Fruit fly (Drosophila melanogaster): ENCODE results near the gene CG7016.
A peak's percentile ranks its signal among the peaks of the same experiment; 100 is the strongest.

CG7016 gene

dm6 chr3R:24845952-24846848 lies 16.5 kb upstream of the CG7016 start:
- TF ChIP-seq CG8632 (GFP tag; optimal IDR thresholded peaks at IDR 0.05) (no peak), OdsH (GFP tag; optimal IDR thresholded peaks at IDR 0.05) (no peak), CG9139 (GFP tag; optimal IDR thresholded peaks at IDR 0.05) (no peak), topi (GFP tag; optimal IDR thresholded peaks at IDR 0.05) (no peak), acj6 (GFP tag; optimal IDR thresholded peaks at IDR 0.05) (no peak), salr (GFP tag; optimal IDR thresholded peaks at IDR 0.05) (no peak), Gug (GFP tag; IDR thresholded peaks at IDR 0.05) (no peak), CG11294 (GFP tag; IDR thresholded peaks at IDR 0.05) (no peak), Ets21C (GFP tag; optimal IDR thresholded peaks at IDR 0.05) (no peak), CG11762 (GFP tag; optimal IDR thresholded peaks at IDR 0.05; ENCODE audit: insufficient read depth) (no peak), spab (GFP tag; optimal IDR thresholded peaks at IDR 0.05) (no peak)

DNA sequence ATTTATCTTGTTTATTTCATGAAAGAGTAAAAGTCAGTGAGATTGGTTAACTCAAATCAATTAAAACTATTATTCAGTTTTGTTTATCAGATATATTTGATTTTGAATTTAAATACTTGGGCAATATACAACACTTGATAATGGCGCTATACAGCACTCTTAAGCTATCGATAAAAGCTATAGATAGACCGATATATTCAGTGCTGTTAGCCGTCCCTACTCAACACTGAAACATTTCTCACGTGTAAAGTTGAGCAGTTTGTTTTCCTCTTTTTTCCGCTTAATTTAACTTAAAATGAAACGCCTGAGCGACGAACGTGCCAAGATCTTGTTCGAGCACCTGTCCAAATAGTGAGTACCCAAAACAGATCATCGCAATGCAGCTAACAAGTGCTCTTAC lies 12.3 kb upstream of the CG7016 start, which contains the start of gene CG7006:
TSS of gene CG7006 (plus strand) at position 208 of the 400 bp plus-strand sequence.
- peak; percentile 39 for TF ChIP-seq Ets21C (GFP tag; optimal IDR thresholded peaks at IDR 0.05)
- TF ChIP-seq Hr39 (GFP tag; optimal IDR thresholded peaks at IDR 0.05) = peak; percentile 63
- peak; percentile 67 for TF ChIP-seq CG10631 (GFP tag; optimal IDR thresholded peaks at IDR 0.05)
- peak; percentile 48 for TF ChIP-seq CG11902 (GFP tag; optimal IDR thresholded peaks at IDR 0.05)
- TF ChIP-seq lz (GFP tag; optimal IDR thresholded peaks at IDR 0.05) = peak; percentile 70
- TF ChIP-seq Sox14 (GFP tag; optimal IDR thresholded peaks at IDR 0.05) = peak; percentile 39
- no peak for TF ChIP-seq Ets96B (tag; optimal IDR thresholded peaks at IDR 0.05)
- no peak for TF ChIP-seq CG6276 (GFP tag; optimal IDR thresholded peaks at IDR 0.05)
- TF ChIP-seq salr (GFP tag; optimal IDR thresholded peaks at IDR 0.05) = no peak
- peak; percentile 66 for TF ChIP-seq topi (GFP tag; optimal IDR thresholded peaks at IDR 0.05)
- TF ChIP-seq esn (GFP tag; optimal IDR thresholded peaks at IDR 0.05) = peak; percentile 68
- TF ChIP-seq fkh (GFP tag; optimal IDR thresholded peaks at IDR 0.05) = no peak
- TF ChIP-seq CG31627 (GFP tag; optimal IDR thresholded peaks at IDR 0.05) = peak; percentile 79
- no peak for TF ChIP-seq CG6163 (GFP tag; IDR thresholded peaks at IDR 0.05)
- TF ChIP-seq Eip78C (GFP tag) = peak; percentile 77
- TF ChIP-seq CG34406 (GFP tag; optimal IDR thresholded peaks at IDR 0.05) = no peak
- peak; percentile 83 for TF ChIP-seq cyc (GFP tag; optimal IDR thresholded peaks at IDR 0.05)
- TF ChIP-seq acj6 (GFP tag; optimal IDR thresholded peaks at IDR 0.05) = peak; percentile 41
- no peak for TF ChIP-seq OdsH (GFP tag; optimal IDR thresholded peaks at IDR 0.05)

DNA sequence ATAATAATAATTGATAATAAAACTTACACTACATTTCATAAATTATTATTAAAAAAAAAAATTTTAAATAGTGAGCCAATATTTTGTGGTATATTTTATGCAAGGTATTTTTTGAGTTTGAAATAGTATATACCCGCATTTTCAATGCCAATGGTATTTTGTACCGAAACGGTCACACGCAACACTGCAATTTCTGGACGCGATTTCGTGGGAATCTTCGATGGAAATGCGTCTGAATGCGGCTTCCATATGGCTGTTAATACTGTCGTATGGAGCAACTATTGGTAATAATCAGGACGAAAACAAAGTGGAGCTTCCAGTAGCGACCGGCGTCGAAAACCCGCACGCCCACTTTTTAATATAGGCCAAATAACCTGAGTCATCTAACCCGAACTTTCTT lies 11.3 kb upstream of the CG7016 start, which contains the start of gene Nct:
TSS of gene Nct (plus strand) at position 173 of the 400 bp plus-strand sequence.
- TF ChIP-seq Sox14 (GFP tag; optimal IDR thresholded peaks at IDR 0.05) (peak; percentile 68), vri (GFP tag; optimal IDR thresholded peaks at IDR 0.05) (no peak), eg (GFP tag; IDR thresholded peaks at IDR 0.05) (no peak)

- TF ChIP-seq vri (GFP tag; optimal IDR thresholded peaks at IDR 0.05) (no peak), Hr4 (GFP tag; optimal IDR thresholded peaks at IDR 0.05) (no peak), salr (GFP tag; optimal IDR thresholded peaks at IDR 0.05) (no peak), CG10669 (GFP tag; optimal IDR thresholded peaks at IDR 0.05) (no peak), ss (GFP tag; optimal IDR thresholded peaks at IDR 0.05) (no peak), CG4318 (GFP tag; optimal IDR thresholded peaks at IDR 0.05) (no peak), CG8632 (GFP tag; optimal IDR thresholded peaks at IDR 0.05) (no peak), Hr38 (GFP tag; optimal IDR thresholded peaks at IDR 0.05) (no peak), esn (GFP tag; optimal IDR thresholded peaks at IDR 0.05) (no peak), cyc (GFP tag; optimal IDR thresholded peaks at IDR 0.05) (no peak), CG11294 (GFP tag; IDR thresholded peaks at IDR 0.05) (no peak), Eip78C (GFP tag) (no peak), CG7368 (GFP tag; optimal IDR thresholded peaks at IDR 0.05) (no peak), CG15336 (GFP tag; IDR thresholded peaks at IDR 0.05) (no peak), svp (GFP tag) (no peak)
Measured at dm6 chr3R:24856143-24856542, 6.6 kb upstream of the CG7016 start, which contains the start of gene HDAC11. Gene HDAC11, minus strand, starts transcription at chr3R:24856243.
